Fruit fly (Drosophila melanogaster): ENCODE measurements around the gene kraken.
A peak's percentile ranks its signal among the peaks of the same experiment; 100 is the strongest.

DNA sequence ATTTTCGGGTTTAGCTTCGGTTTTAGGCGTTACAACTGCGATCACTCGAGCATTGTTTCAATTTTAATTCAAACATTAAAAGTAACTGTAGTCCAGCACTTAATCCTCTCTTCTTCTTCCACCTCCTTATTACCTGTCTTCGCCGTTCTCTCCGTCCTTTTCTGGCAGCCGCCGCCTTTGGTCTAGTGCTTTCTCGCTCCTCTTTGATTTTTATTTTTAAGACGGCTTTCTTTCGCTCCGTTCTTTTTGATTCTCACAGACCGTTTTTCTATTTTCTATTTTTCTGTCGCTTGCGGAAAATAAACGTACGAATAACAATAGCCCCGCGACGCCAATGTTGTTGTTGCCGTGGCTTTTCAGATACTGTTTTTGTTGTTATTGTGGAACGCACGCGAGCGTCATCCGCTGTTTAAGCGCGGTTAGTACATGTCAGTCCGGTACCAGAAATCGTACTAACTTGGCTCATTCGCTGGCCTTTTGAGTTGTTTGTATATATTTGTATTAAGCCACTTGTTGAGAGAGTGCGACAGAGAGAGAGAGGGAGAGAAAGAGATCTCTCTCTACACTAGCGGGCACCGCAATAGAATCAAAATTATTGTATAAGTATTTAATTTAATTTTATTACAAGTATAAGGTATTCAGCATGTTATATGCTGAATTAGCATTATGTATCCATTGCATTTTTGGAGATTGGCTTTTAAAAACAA lies 15.5 kb downstream of the kraken start, which contains the start of gene aru:
- TF ChIP-seq CG1620 (GFP tag; optimal IDR thresholded peaks at IDR 0.05) (peak; percentile 25), toe (GFP tag; optimal IDR thresholded peaks at IDR 0.05) (no peak), Hr96 (GFP tag; optimal IDR thresholded peaks at IDR 0.05) (no peak)

All from whole organism, adult.